Worm (Caenorhabditis elegans) whole organism, L1 larva: ENCODE measurements around the gene T06E6.15.

Experiments
- elt-3 ChIP-seq, 6 experiments: fragments of 150-350 bp in 1 of 6; sonication (generic microtip); optimal IDR thresholded peaks; 2 replicates each; lab custom pipeline; 2017 to 2018; ENCODE audit warnings: missing biosample characterization in 6 of 6, missing genetic modification characterization in 6 of 6, inconsistent platforms in 1 of 6
- lsy-2 ChIP-seq, 2 experiments: fragments of 150-350 bp; optimal IDR thresholded peaks; 2 replicates each; lab custom pipeline; 2014; ENCODE audit warnings: missing biosample characterization in 2 of 2, missing genetic modification characterization in 2 of 2
- mab-9 ChIP-seq: fragments of 200-800 bp; sonication (Bioruptor generic); IDR thresholded peaks from 2 replicates; pipeline ENCODE4 v1.3.6; 2022; ENCODE audit warnings: missing genetic modification reagents, missing genetic modification characterization, missing compliant biosample characterization
- nhr-77 ChIP-seq: fragments of 150-350 bp; optimal IDR thresholded peaks from 2 replicates; lab custom pipeline; 2014; ENCODE audit warnings: missing biosample characterization, missing genetic modification characterization
- pqm-1 ChIP-seq: sonication (generic microtip); optimal IDR thresholded peaks from 3 replicates; lab custom pipeline; 2017; ENCODE audit warnings: missing biosample characterization, missing genetic modification characterization
- skn-1 ChIP-seq: fragments of 150-350 bp; optimal IDR thresholded peaks from 2 replicates; lab custom pipeline; 2014; ENCODE audit warnings: missing biosample characterization, missing genetic modification characterization

DNA sequence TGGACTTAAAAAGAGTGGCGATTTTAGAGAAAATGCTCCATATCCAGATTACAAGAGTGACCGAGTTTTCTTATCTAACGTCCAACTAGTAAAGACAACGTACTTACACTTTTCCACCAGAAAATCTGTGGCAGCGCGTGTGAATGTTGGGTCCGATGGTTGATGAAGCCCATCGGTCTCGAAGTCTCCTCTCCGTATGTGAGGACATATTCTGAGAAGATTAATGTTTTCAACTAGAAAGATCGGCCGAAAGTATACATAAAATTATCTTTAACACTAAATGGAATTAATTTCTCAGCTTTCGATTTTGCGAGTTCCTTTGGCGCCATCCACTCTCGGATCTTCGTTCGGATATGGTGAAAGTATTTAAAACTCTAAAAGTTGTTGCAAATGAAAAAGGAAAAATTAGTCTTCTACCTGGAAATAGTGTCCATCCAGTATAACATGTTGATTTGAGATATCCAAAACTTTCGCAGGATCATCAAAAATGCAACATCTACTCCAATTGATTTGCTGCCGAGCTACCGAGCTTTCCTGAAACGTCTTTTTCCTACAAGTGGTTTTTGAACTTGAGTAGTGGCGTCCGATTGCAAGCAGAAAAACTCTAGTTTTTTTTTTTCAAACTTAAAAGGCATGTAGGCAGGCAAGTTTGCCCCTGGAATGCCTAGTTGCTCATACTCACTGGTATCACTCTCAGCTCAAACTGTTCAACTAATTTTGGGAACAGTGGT, 31.9 kb upstream of the T06E6.15 start:
- no peak for TF ChIP-seq elt-3 (tag; optimal IDR thresholded peaks at IDR 0.05; lab: Kevin White, UChicago)
- no peak for TF ChIP-seq skn-1 (tag; lab: Kevin White, UChicago)
- TF ChIP-seq pqm-1 (tag; lab: Kevin White, UChicago) = peak; percentile 23
- TF ChIP-seq nhr-77 = no peak
- TF ChIP-seq mab-9 (GFP tag; lab: Robert Waterston, UW) = no peak
- TF ChIP-seq lsy-2 (tag; optimal IDR thresholded peaks at IDR 0.05; lab: Kevin White, UChicago) = no peak
